Worm (Caenorhabditis elegans) whole organism, L1 larva: Measurements from ENCODE around the gene nspc-18.

ENCODE experiments used
- C34B4.2 ChIP-seq: sonication (generic microtip); optimal IDR thresholded peaks from 2 replicates; lab custom pipeline; 2017; ENCODE audit warnings: mild to moderate bottlenecking, missing genetic modification characterization, missing compliant biosample characterization
- aly-2 ChIP-seq: fragments of 150-350 bp; optimal IDR thresholded peaks from 2 replicates; lab custom pipeline; 2014; ENCODE audit warnings: missing biosample characterization, missing genetic modification characterization
- blmp-1 ChIP-seq: fragments of 150-350 bp; optimal IDR thresholded peaks from 2 replicates; lab custom pipeline; 2014; ENCODE audit warnings: missing biosample characterization, missing genetic modification characterization
- ceh-82 ChIP-seq, 3 experiments: fragments of 150-350 bp in 1 of 3; sonication (generic microtip) in 2 of 3; optimal IDR thresholded peaks; 2 replicates each; lab custom pipeline; 2014 to 2017; ENCODE audit warnings: missing biosample characterization in 3 of 3, missing genetic modification characterization in 3 of 3
- ceh-90 ChIP-seq: sonication (generic microtip); optimal IDR thresholded peaks from 2 replicates; lab custom pipeline; 2016; ENCODE audit warnings: missing genetic modification characterization, missing compliant biosample characterization
- ces-1 ChIP-seq: fragments of 150-350 bp; optimal IDR thresholded peaks from 2 replicates; lab custom pipeline; 2014; ENCODE audit warnings: missing biosample characterization, missing genetic modification reagents, missing genetic modification characterization
- efl-1 ChIP-seq, 4 experiments: fragments of 150-350 bp; optimal IDR thresholded peaks in 3 of 4; peaks in 1 of 4; 1 replicate in 1 of 4; 2 replicates in 3 of 4; lab custom pipeline; 2014; ENCODE audit warnings: missing biosample characterization in 2 of 4, missing genetic modification characterization in 2 of 4, missing genetic modification reagents in 2 of 4
- efl-3 ChIP-seq: fragments of 200-800 bp; sonication (Bioruptor generic); optimal IDR thresholded peaks from 2 replicates; lab custom pipeline; 2018; ENCODE audit warnings: mild to moderate bottlenecking, missing genetic modification characterization, missing compliant biosample characterization
- elt-2 ChIP-seq: sonication (generic microtip); optimal IDR thresholded peaks from 2 replicates; lab custom pipeline; 2016; ENCODE audit warnings: missing genetic modification characterization, mild to moderate bottlenecking, inconsistent platforms, missing compliant biosample characterization, missing genetic modification reagents
- elt-3 ChIP-seq, 6 experiments: fragments of 150-350 bp in 1 of 6; sonication (generic microtip); optimal IDR thresholded peaks; 2 replicates each; lab custom pipeline; 2017 to 2018; ENCODE audit warnings: missing biosample characterization in 6 of 6, missing genetic modification characterization in 6 of 6, inconsistent platforms in 1 of 6
- ets-5 ChIP-seq: fragments of 200-800 bp; sonication (Bioruptor generic); IDR thresholded peaks from 2 replicates; pipeline ENCODE4 v1.3.6; 2022; ENCODE audit warnings: missing genetic modification characterization, missing compliant biosample characterization
- fkh-10 ChIP-seq: sonication (generic microtip); optimal IDR thresholded peaks from 2 replicates; lab custom pipeline; 2017; ENCODE audit warnings: missing biosample characterization, missing genetic modification reagents, missing genetic modification characterization
- fkh-4 ChIP-seq: sonication (generic microtip); optimal IDR thresholded peaks from 2 replicates; lab custom pipeline; 2016; ENCODE audit warnings: missing compliant biosample characterization, missing genetic modification characterization, borderline replicate concordance
- fkh-8 ChIP-seq: sonication (generic microtip); optimal IDR thresholded peaks from 2 replicates; lab custom pipeline; 2016; ENCODE audit warnings: mild to moderate bottlenecking, missing genetic modification characterization, missing compliant biosample characterization
- hlh-17 ChIP-seq: fragments of 200-800 bp; sonication (Bioruptor generic); optimal IDR thresholded peaks from 2 replicates; lab custom pipeline; 2018; ENCODE audit warnings: missing genetic modification characterization, mild to moderate bottlenecking, missing compliant biosample characterization, moderate library complexity, borderline replicate concordance
- hlh-4 ChIP-seq: sonication (generic microtip); optimal IDR thresholded peaks from 2 replicates; lab custom pipeline; 2016; ENCODE audit warnings: mild to moderate bottlenecking, missing genetic modification characterization, missing compliant biosample characterization
- hpl-2 ChIP-seq: fragments of 150-350 bp; optimal IDR thresholded peaks from 2 replicates; lab custom pipeline; 2014; ENCODE audit warnings: missing biosample characterization, missing genetic modification reagents, missing genetic modification characterization
- isw-1 ChIP-seq: fragments of 200-800 bp; sonication (Bioruptor generic); IDR thresholded peaks from 2 replicates; pipeline ENCODE4 v1.3.6; 2022; ENCODE audit warnings: missing genetic modification characterization, missing compliant biosample characterization
- jun-1 ChIP-seq: fragments of 150-350 bp; optimal IDR thresholded peaks from 2 replicates; lab custom pipeline; 2014; ENCODE audit warnings: missing biosample characterization, missing genetic modification reagents, missing genetic modification characterization
- lin-13 ChIP-seq: fragments of 150-350 bp; optimal IDR thresholded peaks from 2 replicates; lab custom pipeline; 2014; ENCODE audit warnings: missing biosample characterization, missing genetic modification reagents, missing genetic modification characterization
- lin-35 ChIP-seq, 2 experiments: fragments of 150-350 bp; optimal IDR thresholded peaks; 2 replicates each; lab custom pipeline; 2014; ENCODE audit warnings: missing biosample characterization in 2 of 2, missing genetic modification characterization in 2 of 2, missing genetic modification reagents in 2 of 2
- mef-2 ChIP-seq: fragments of 150-350 bp; optimal IDR thresholded peaks from 2 replicates; lab custom pipeline; 2014; ENCODE audit warnings: missing biosample characterization, missing genetic modification characterization
- nhr-11 ChIP-seq: fragments of 150-350 bp; optimal IDR thresholded peaks from 2 replicates; lab custom pipeline; 2014; ENCODE audit warnings: missing biosample characterization, missing genetic modification characterization
- nhr-20 ChIP-seq: sonication (generic microtip); optimal IDR thresholded peaks from 2 replicates; lab custom pipeline; 2016; ENCODE audit warnings: mild to moderate bottlenecking, missing genetic modification characterization, missing compliant biosample characterization
- nhr-47 ChIP-seq: sonication (generic microtip); optimal IDR thresholded peaks from 2 replicates; lab custom pipeline; 2016; ENCODE audit warnings: mild to moderate bottlenecking, missing genetic modification characterization, moderate library complexity, missing compliant biosample characterization
- nhr-76 ChIP-seq: sonication (generic microtip); optimal IDR thresholded peaks from 2 replicates; lab custom pipeline; 2017; ENCODE audit warnings: missing biosample characterization, missing genetic modification characterization
- nhr-90 ChIP-seq: sonication (generic microtip); optimal IDR thresholded peaks from 2 replicates; lab custom pipeline; 2016; ENCODE audit warnings: mild to moderate bottlenecking, missing genetic modification characterization, missing compliant biosample characterization; ENCODE audit not compliant: poor library complexity
- pag-3 ChIP-seq: sonication (generic microtip); optimal IDR thresholded peaks from 2 replicates; lab custom pipeline; 2017; ENCODE audit warnings: missing genetic modification characterization, mild to moderate bottlenecking, missing compliant biosample characterization, antibody characterized with exemption, borderline replicate concordance; ENCODE audit not compliant: insufficient read depth
- pqm-1 ChIP-seq: sonication (generic microtip); optimal IDR thresholded peaks from 3 replicates; lab custom pipeline; 2017; ENCODE audit warnings: missing biosample characterization, missing genetic modification characterization
- skn-1 ChIP-seq: fragments of 150-350 bp; optimal IDR thresholded peaks from 2 replicates; lab custom pipeline; 2014; ENCODE audit warnings: missing biosample characterization, missing genetic modification characterization
- snpc-4 ChIP-seq: fragments of 150-350 bp; optimal IDR thresholded peaks from 2 replicates; lab custom pipeline; 2014; ENCODE audit warnings: missing biosample characterization, missing genetic modification characterization
- sox-4 ChIP-seq: sonication (generic microtip); optimal IDR thresholded peaks from 2 replicates; lab custom pipeline; 2016; ENCODE audit warnings: missing genetic modification characterization, missing compliant biosample characterization
- swsn-7 ChIP-seq: sonication (generic microtip); optimal IDR thresholded peaks from 2 replicates; lab custom pipeline; 2016; ENCODE audit warnings: missing genetic modification characterization, missing compliant biosample characterization
- unc-130 ChIP-seq: fragments of 150-350 bp; optimal IDR thresholded peaks from 2 replicates; lab custom pipeline; 2017; ENCODE audit warnings: missing biosample characterization, missing genetic modification characterization, inconsistent platforms
- unc-62 ChIP-seq: fragments of 150-350 bp; optimal IDR thresholded peaks from 2 replicates; lab custom pipeline; 2014; ENCODE audit warnings: missing biosample characterization, missing genetic modification reagents, missing genetic modification characterization
- unc-98 ChIP-seq: fragments of 200-800 bp; sonication (Bioruptor generic); IDR thresholded peaks from 2 replicates; pipeline ENCODE4 v1.3.6; 2022; ENCODE audit warnings: missing genetic modification characterization, missing compliant biosample characterization
- vab-15 ChIP-seq: sonication (generic microtip); optimal IDR thresholded peaks from 2 replicates; lab custom pipeline; 2017; ENCODE audit warnings: missing genotype, mild to moderate bottlenecking, missing genetic modification characterization, missing compliant biosample characterization
- xbp-1 ChIP-seq: sonication (generic microtip); optimal IDR thresholded peaks from 2 replicates; lab custom pipeline; 2016; ENCODE audit warnings: missing genetic modification characterization, missing compliant biosample characterization
- zip-4 ChIP-seq: fragments of 200-800 bp; sonication (Bioruptor generic); optimal IDR thresholded peaks from 2 replicates; lab custom pipeline; 2018; ENCODE audit warnings: mild to moderate bottlenecking, missing genetic modification characterization, moderate library complexity, missing compliant biosample characterization
- ztf-4 ChIP-seq: fragments of 150-350 bp; optimal IDR thresholded peaks from 2 replicates; lab custom pipeline; 2014; ENCODE audit warnings: missing biosample characterization, missing genetic modification characterization

The nspc-18 gene

DNA sequence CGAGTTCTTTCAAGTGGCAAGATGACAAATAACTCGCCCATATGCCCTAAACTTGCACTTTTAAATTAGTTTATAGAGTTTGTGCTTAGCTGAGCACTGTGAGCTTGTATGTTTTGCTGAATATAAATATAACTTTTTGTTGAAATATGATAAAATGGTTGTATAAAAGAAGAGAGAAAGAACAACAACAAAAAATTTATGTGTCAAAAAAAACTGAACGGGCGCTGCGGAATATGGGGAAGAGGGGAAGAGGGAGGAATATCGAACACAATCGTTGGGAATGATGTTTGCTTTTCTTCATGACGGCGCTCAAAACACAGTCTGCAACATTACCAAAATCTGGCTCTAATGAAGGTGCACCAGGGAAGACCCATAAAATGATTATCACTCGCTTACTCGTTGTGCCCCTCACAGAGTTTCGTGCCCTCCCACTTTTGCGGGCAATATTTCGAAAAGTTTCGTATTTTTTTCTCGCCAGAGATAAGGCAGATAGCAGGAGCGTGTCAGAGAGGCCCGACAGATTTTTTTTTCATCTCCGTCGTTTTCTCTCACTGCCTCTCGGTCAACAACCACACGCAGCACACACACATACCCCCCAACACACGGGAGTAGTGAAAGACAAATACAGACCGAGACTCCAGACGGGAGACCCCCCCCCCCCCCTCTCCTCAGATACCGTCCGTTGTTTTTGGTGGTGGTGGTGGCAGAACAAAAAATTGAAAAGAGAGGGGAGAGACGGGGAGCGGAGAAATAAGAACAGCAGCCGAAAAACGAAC is 21.7 kb downstream of the nspc-18 start (continued):
- peak; percentile 15 for TF ChIP-seq pag-3 (tag; lab: Kevin White, UChicago)
- no peak for TF ChIP-seq nhr-76 (tag; lab: Kevin White, UChicago)
- no peak for TF ChIP-seq isw-1 (GFP tag; lab: Robert Waterston, UW)
- no peak for TF ChIP-seq zip-4 (GFP tag; lab: Kevin White, UChicago)
- peak; percentile 39 for TF ChIP-seq nhr-47 (tag; lab: Kevin White, UChicago)
- no peak for TF ChIP-seq ceh-90 (tag; lab: Kevin White, UChicago)
- no peak; the same call in 1 of the 2 replicates for TF ChIP-seq unc-98 (GFP tag; lab: Robert Waterston, UW)
- no peak for TF ChIP-seq hlh-4 (tag; lab: Kevin White, UChicago)
- TF ChIP-seq swsn-7, result peak; percentile 57
- no peak for TF ChIP-seq mef-2 (tag; lab: Kevin White, UChicago)
- TF ChIP-seq ces-1 (GFP tag; lab: Kevin White, UChicago), result no peak
- no peak for TF ChIP-seq nhr-11 (tag; lab: Kevin White, UChicago)
- TF ChIP-seq fkh-4 (tag; lab: Kevin White, UChicago), result no peak
- no peak for TF ChIP-seq efl-3 (GFP tag; lab: Kevin White, UChicago)
- TF ChIP-seq lin-13 (GFP tag; lab: Kevin White, UChicago), result no peak
- TF ChIP-seq sox-4, result no peak
- TF ChIP-seq aly-2 (tag; lab: Kevin White, UChicago), result no peak
- TF ChIP-seq ztf-4 (tag; lab: Kevin White, UChicago), result no peak
- peak in 2 of 3 experiments; percentile 22 to 28 for TF ChIP-seq ceh-82 (tag; optimal IDR thresholded peaks at IDR 0.05; lab: Kevin White, UChicago)
- TF ChIP-seq skn-1 (tag; lab: Kevin White, UChicago), result peak; percentile 17
- peak; percentile 91 for TF ChIP-seq elt-2 (tag; lab: Kevin White, UChicago)
- TF ChIP-seq C34B4.2 (tag; lab: Kevin White, UChicago), result no peak
- no peak for TF ChIP-seq blmp-1 (tag; lab: Kevin White, UChicago)
- TF ChIP-seq nhr-20, result peak; percentile 79
- no peak for TF ChIP-seq fkh-10 (GFP tag; lab: Kevin White, UChicago)
- TF ChIP-seq jun-1, result peak; percentile 7
- no peak for TF ChIP-seq xbp-1 (tag; lab: Kevin White, UChicago)
- no peak for TF ChIP-seq hpl-2 (GFP tag; lab: Kevin White, UChicago)
- TF ChIP-seq fkh-8 (tag; lab: Kevin White, UChicago), result no peak
- TF ChIP-seq pqm-1 (tag; lab: Kevin White, UChicago), result peak; percentile 57
- TF ChIP-seq unc-130 (tag; lab: Kevin White, UChicago), result no peak
- peak; percentile 26 to 98 (median 58) for TF ChIP-seq elt-3 (tag; optimal IDR thresholded peaks at IDR 0.05; lab: Kevin White, UChicago)
- TF ChIP-seq hlh-17 (GFP tag; lab: Kevin White, UChicago), result no peak
- TF ChIP-seq ets-5, result no peak
- TF ChIP-seq unc-62 (GFP tag; lab: Kevin White, UChicago), result no peak
- no peak for TF ChIP-seq vab-15
- TF ChIP-seq nhr-90, result peak; percentile 52
- peak; percentile 1 to 61 for TF ChIP-seq lin-35 (GFP tag; optimal IDR thresholded peaks at IDR 0.05; lab: Kevin White, UChicago)
- TF ChIP-seq efl-1 (optimal IDR thresholded peaks at IDR 0.05; lab: Kevin White, UChicago), result peak in 1 of 2 experiments; percentile 10
- peak in 1 of 2 experiments; percentile 93 for TF ChIP-seq efl-1 (GFP tag; optimal IDR thresholded peaks at IDR 0.05 in 1 of 2; lab: Kevin White, UChicago)
- TF ChIP-seq snpc-4, result no peak

DNA sequence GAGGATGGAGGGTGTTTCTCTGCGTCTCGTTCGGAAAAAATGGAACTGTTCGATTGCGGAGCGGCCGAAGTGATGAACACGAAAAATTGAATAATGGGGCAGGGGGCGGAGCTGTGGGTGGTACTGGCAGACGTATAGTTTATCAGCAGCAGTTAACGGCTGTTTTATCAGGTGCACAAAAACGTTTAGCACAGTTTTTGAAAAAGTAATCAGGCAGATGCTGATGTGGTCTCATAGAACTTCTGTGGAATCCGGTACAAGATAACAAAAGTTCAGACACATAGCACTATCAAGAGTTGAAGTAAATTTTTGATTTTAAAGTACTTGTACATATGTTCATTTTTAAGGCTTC is 22.9 kb downstream of the nspc-18 start:
- no peak for TF ChIP-seq blmp-1 (tag; lab: Kevin White, UChicago)
- peak; percentile 30 for TF ChIP-seq elt-2 (tag; lab: Kevin White, UChicago)
- TF ChIP-seq, all 84 proteins: peak for 1
